Worm (Caenorhabditis elegans) whole organism, L2 larva: ENCODE measurements around the gene pbs-1.

ENCODE experiments used
- mab-5 ChIP-seq: fragments of 150-350 bp; optimal IDR thresholded peaks from 2 replicates; lab custom pipeline; 2014; ENCODE audit warnings: missing biosample characterization, missing genetic modification characterization
- nhr-11 ChIP-seq: fragments of 150-350 bp; optimal IDR thresholded peaks from 2 replicates; lab custom pipeline; 2014; ENCODE audit warnings: missing biosample characterization, missing genetic modification characterization
- nhr-12 ChIP-seq: fragments of 150-350 bp; optimal IDR thresholded peaks from 2 replicates; lab custom pipeline; 2014; ENCODE audit warnings: missing biosample characterization, missing genetic modification characterization
- skn-1 ChIP-seq: sonication (generic microtip); optimal IDR thresholded peaks from 2 replicates; lab custom pipeline; 2017; ENCODE audit warnings: missing biosample characterization, missing genetic modification characterization
- sma-9 ChIP-seq, 2 experiments: fragments of 150-350 bp in 1 of 2; sonication (generic microtip) in 1 of 2; optimal IDR thresholded peaks; 2 replicates each; lab custom pipeline; 2014 to 2016; ENCODE audit warnings: missing genetic modification characterization in 2 of 2, mild to moderate bottlenecking in 1 of 2, missing biosample characterization in 1 of 2, missing compliant biosample characterization in 1 of 2, missing genetic modification reagents in 1 of 2, moderate library complexity in 1 of 2

- TF ChIP-seq nhr-11 (tag; lab: Kevin White, UChicago): no peak
- no peak for TF ChIP-seq nhr-12
- no peak for TF ChIP-seq sma-9 (GFP tag; optimal IDR thresholded peaks at IDR 0.05; lab: Kevin White, UChicago)
- no peak for TF ChIP-seq sma-9 (tag; optimal IDR thresholded peaks at IDR 0.05; lab: Kevin White, UChicago)
- no peak for TF ChIP-seq skn-1
- no peak for TF ChIP-seq mab-5
These were observed 17.9 kb downstream of the pbs-1 start for ce11 chrIV:1691651-1692050.
